Worm (Caenorhabditis elegans): ENCODE data around the gene ztf-9.

The ztf-9 gene

ce11 chrV:9692649-9693112 lies 722 bp upstream of the ztf-9 start, which contains the start of gene ZK287.7:
TSS of gene ZK287.7 (plus strand) at chrV:9693062.
- TF ChIP-seq nhr-232 (tag; optimal IDR thresholded peaks at IDR 0.05) (no peak), tbx-2 (tag; optimal IDR thresholded peaks at IDR 0.05) (no peak), T23F11.4 (GFP tag; optimal IDR thresholded peaks at IDR 0.05) (no peak), unc-86 (tag; optimal IDR thresholded peaks at IDR 0.05) (no peak), npax-4 (tag; optimal IDR thresholded peaks at IDR 0.05) (no peak), nhr-11 (tag; optimal IDR thresholded peaks at IDR 0.05) (no peak), pqm-1 (tag; optimal IDR thresholded peaks at IDR 0.05) (no peak), unc-42 (tag; optimal IDR thresholded peaks at IDR 0.05) (no peak), Y22D7AL.16 (tag; optimal IDR thresholded peaks at IDR 0.05) (no peak), C38D4.7 (GFP tag; optimal IDR thresholded peaks at IDR 0.05) (no peak)

DNA sequence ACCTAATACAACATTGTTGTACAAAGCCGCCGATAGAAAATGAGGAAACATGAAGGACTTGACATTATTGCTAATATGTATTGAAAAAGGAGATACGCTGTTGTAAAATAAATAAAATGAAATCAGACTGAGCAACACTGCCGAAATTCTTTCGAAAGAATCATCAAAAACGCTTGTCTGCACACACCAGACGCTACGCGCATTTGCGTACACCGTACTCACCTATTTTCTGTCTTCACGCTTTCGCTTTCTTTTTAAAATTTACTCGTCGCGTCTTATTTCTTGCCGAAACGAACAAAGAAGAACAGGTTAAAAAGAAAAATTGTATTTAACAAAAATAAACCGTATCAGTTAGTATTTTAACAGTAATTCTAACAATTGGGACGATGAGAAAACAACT lies 1.2 kb downstream of the ztf-9 start:
- TF ChIP-seq hlh-13 (GFP tag; optimal IDR thresholded peaks at IDR 0.05) (no peak), dve-1 (tag; optimal IDR thresholded peaks at IDR 0.05) (no peak), nfya-1 (tag; optimal IDR thresholded peaks at IDR 0.05) (peak; percentile 40), unc-55 (GFP tag; optimal IDR thresholded peaks at IDR 0.05) (peak; percentile 33), ceh-30 (tag; optimal IDR thresholded peaks at IDR 0.05) (peak; percentile 12)

DNA sequence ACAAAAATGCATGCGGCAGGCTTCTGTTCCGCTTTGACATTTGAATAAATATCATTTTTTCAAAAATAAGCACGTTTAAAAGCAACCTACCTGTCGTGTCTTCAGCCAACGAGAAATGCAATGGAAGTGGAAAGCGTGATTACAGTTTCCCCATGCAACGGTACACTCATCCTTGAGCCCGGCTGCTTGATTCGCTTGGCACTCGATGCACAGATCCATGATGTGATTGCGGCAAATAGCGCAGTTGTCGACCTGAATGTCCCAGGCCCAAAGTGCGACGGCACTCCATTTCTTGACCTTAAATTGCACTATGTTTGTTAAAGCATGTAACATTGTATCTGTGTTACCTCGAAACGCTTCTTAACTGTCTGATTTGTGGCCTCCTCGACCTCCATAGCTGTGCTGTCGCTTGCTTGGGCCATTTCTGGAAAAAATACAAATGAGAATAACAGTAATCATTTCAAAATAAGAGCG lies 1.8 kb downstream of the ztf-9 start, which contains the start of gene rbx-1:
Gene rbx-1 (minus strand): TSS at position 424 of the 474 bp plus-strand sequence.
- no peak for TF ChIP-seq hlh-30 (tag; optimal IDR thresholded peaks at IDR 0.05; ENCODE audit: insufficient read depth)
- no peak for TF ChIP-seq ceh-48 (tag; optimal IDR thresholded peaks at IDR 0.05)
- TF ChIP-seq K02D7.2 (tag; optimal IDR thresholded peaks at IDR 0.05), result no peak
- no peak for TF ChIP-seq F13H6.1 (tag; optimal IDR thresholded peaks at IDR 0.05)
- no peak for TF ChIP-seq ceh-18 (tag; optimal IDR thresholded peaks at IDR 0.05)
- TF ChIP-seq C38D4.7 (GFP tag; optimal IDR thresholded peaks at IDR 0.05), result no peak
- no peak for TF ChIP-seq zip-5 (tag; optimal IDR thresholded peaks at IDR 0.05)
- TF ChIP-seq npax-4 (tag; optimal IDR thresholded peaks at IDR 0.05), result no peak
- no peak for TF ChIP-seq ref-2 (tag; optimal IDR thresholded peaks at IDR 0.05)
- TF ChIP-seq ceh-2 (tag; optimal IDR thresholded peaks at IDR 0.05), result no peak
- TF ChIP-seq pros-1 (tag; optimal IDR thresholded peaks at IDR 0.05), result no peak
- no peak for TF ChIP-seq madf-2 (tag; optimal IDR thresholded peaks at IDR 0.05)
- TF ChIP-seq ceh-34 (tag; optimal IDR thresholded peaks at IDR 0.05), result no peak
- TF ChIP-seq C08G9.2 (tag; optimal IDR thresholded peaks at IDR 0.05), result no peak
- no peak for TF ChIP-seq fkh-10 (GFP tag; optimal IDR thresholded peaks at IDR 0.05)
- TF ChIP-seq fax-1 (tag; optimal IDR thresholded peaks at IDR 0.05), result no peak

ce11 chrV:9689364-9689763 lies 2.6 kb downstream of the ztf-9 start:
- no peak for TF ChIP-seq mec-3 (tag; optimal IDR thresholded peaks at IDR 0.05; ENCODE audit: borderline replicate concordance)
- no peak for TF ChIP-seq ceh-6 (GFP tag; optimal IDR thresholded peaks at IDR 0.05)
- TF ChIP-seq lim-6 (tag; optimal IDR thresholded peaks at IDR 0.05), result no peak
- TF ChIP-seq elt-4 (tag; optimal IDR thresholded peaks at IDR 0.05), result no peak
- no peak for TF ChIP-seq odd-2 (tag; optimal IDR thresholded peaks at IDR 0.05)
- no peak for TF ChIP-seq nfya-1 (tag; optimal IDR thresholded peaks at IDR 0.05)
- no peak for TF ChIP-seq ceh-24 (tag; optimal IDR thresholded peaks at IDR 0.05)
- no peak for TF ChIP-seq ahr-1 (tag; optimal IDR thresholded peaks at IDR 0.05)
- TF ChIP-seq dve-1 (tag; optimal IDR thresholded peaks at IDR 0.05), result no peak
- TF ChIP-seq sox-2 (GFP tag; IDR thresholded peaks at IDR 0.05), result no peak

Measured in whole organism, late embryonic.